Fruit fly (Drosophila melanogaster): ENCODE results near the gene CG14223.

Gene CG14223

dm6 chrX:19701611-19702010, 37.8 kb upstream of the CG14223 start, which contains the start of gene Tcs4 (continued):
- TF ChIP-seq CG14667 (GFP tag; IDR thresholded peaks at IDR 0.05), result no peak
- TF ChIP-seq pho (GFP tag; optimal IDR thresholded peaks at IDR 0.05), result no peak
- TF ChIP-seq inv (GFP tag; IDR thresholded peaks at IDR 0.05; ENCODE audit: partially characterized antibody), result 0 out of 2 replicates have a peak, but pooled peaks have one; percentile 7
- no peak for TF ChIP-seq CG11456 (GFP tag; IDR thresholded peaks at IDR 0.05)
- TF ChIP-seq tx (GFP tag; optimal IDR thresholded peaks at IDR 0.05), result no peak
- peak; percentile 12 for TF ChIP-seq Sin3A (optimal IDR thresholded peaks at IDR 0.05)
- TF ChIP-seq CG12942 (GFP tag; optimal IDR thresholded peaks at IDR 0.05), result no peak
- no peak for TF ChIP-seq mirr (GFP tag; optimal IDR thresholded peaks at IDR 0.05)
- TF ChIP-seq Hr3 (GFP tag; optimal IDR thresholded peaks at IDR 0.05), result no peak
- peak; percentile 67 for TF ChIP-seq Ets65A (GFP tag)
- no peak for TF ChIP-seq Kr (GFP tag; optimal IDR thresholded peaks at IDR 0.05)
- no peak for TF ChIP-seq CG7372 (GFP tag; IDR thresholded peaks at IDR 0.05)
- peak; percentile 44 for TF ChIP-seq PHDP (tag; optimal IDR thresholded peaks at IDR 0.05)
- TF ChIP-seq CG5953 (GFP tag; IDR thresholded peaks at IDR 0.05), result no peak
- no peak for TF ChIP-seq Sox100B (GFP tag; optimal IDR thresholded peaks at IDR 0.05)
- TF ChIP-seq dmrt11E (tag; optimal IDR thresholded peaks at IDR 0.05), result peak; percentile 47
- TF ChIP-seq CG8290 (GFP tag; optimal IDR thresholded peaks at IDR 0.05), result peak; percentile 4
- TF ChIP-seq CG8290 (tag; optimal IDR thresholded peaks at IDR 0.05), result no peak
- no peak for TF ChIP-seq salm (tag; optimal IDR thresholded peaks at IDR 0.05)
- TF ChIP-seq kni (GFP tag; optimal IDR thresholded peaks at IDR 0.05), result no peak
- TF ChIP-seq zfh1 (GFP tag; IDR thresholded peaks at IDR 0.05), result no peak
- TF ChIP-seq az2 (GFP tag; optimal IDR thresholded peaks at IDR 0.05), result no peak
- no peak for TF ChIP-seq CG4360 (GFP tag; IDR thresholded peaks at IDR 0.05)
- TF ChIP-seq CkIIα-i1 (GFP tag; IDR thresholded peaks at IDR 0.05), result no peak
- TF ChIP-seq Optix (GFP tag; IDR thresholded peaks at IDR 0.05), result no peak
- no peak for TF ChIP-seq CG15011 (GFP tag; optimal IDR thresholded peaks at IDR 0.05)
- TF ChIP-seq Dip3 (GFP tag; optimal IDR thresholded peaks at IDR 0.05), result no peak
- no peak for TF ChIP-seq Neu2 (GFP tag; optimal IDR thresholded peaks at IDR 0.05; ENCODE audit: borderline replicate concordance)
- no peak for TF ChIP-seq ind (GFP tag; optimal IDR thresholded peaks at IDR 0.05)
- no peak for TF ChIP-seq tll (GFP tag; optimal IDR thresholded peaks at IDR 0.05)
- TF ChIP-seq CG17361 (GFP tag; IDR thresholded peaks at IDR 0.05), result 0 out of 3 replicates have a peak, but pooled peaks have one; percentile 33
- peak; percentile 43 for TF ChIP-seq trem (tag; optimal IDR thresholded peaks at IDR 0.05)
- no peak for TF ChIP-seq CG8281 (tag; optimal IDR thresholded peaks at IDR 0.05)
- TF ChIP-seq CG7556 (GFP tag; optimal IDR thresholded peaks at IDR 0.05), result peak; percentile 5
- TF ChIP-seq CG32767 (GFP tag; IDR thresholded peaks at IDR 0.05), result no peak
- TF ChIP-seq ranshi (GFP tag; IDR thresholded peaks at IDR 0.05), result 0 out of 2 replicates have a peak, but pooled peaks have one; percentile 12
- TF ChIP-seq ci (GFP tag; IDR thresholded peaks at IDR 0.05), result peak; percentile 57; the same call in 2 of the 3 replicates
- no peak for TF ChIP-seq Hsf (GFP tag; optimal IDR thresholded peaks at IDR 0.05)
- no peak for TF ChIP-seq CG15479 (GFP tag; optimal IDR thresholded peaks at IDR 0.05)
- TF ChIP-seq psq (GFP tag; optimal IDR thresholded peaks at IDR 0.05), result no peak
- TF ChIP-seq z (GFP tag; IDR thresholded peaks at IDR 0.05), result no peak
- no peak for TF ChIP-seq Hmx (GFP tag; optimal IDR thresholded peaks at IDR 0.05)
- TF ChIP-seq D19B (GFP tag; optimal IDR thresholded peaks at IDR 0.05), result no peak
- TF ChIP-seq caup (GFP tag; optimal IDR thresholded peaks at IDR 0.05; ENCODE audit: severe bottlenecking), result no peak
- no peak for TF ChIP-seq peb (GFP tag; IDR thresholded peaks at IDR 0.05)
- no peak for TF ChIP-seq chm (GFP tag; IDR thresholded peaks at IDR 0.05)
- TF ChIP-seq CG1647 (GFP tag; optimal IDR thresholded peaks at IDR 0.05), result no peak
- TF ChIP-seq so (GFP tag; IDR thresholded peaks at IDR 0.05), result no peak
- peak; percentile 29 for TF ChIP-seq tin (GFP tag; optimal IDR thresholded peaks at IDR 0.05)
- TF ChIP-seq CG2120 (GFP tag; optimal IDR thresholded peaks at IDR 0.05), result peak; percentile 16
- TF ChIP-seq CG2678 (tag; optimal IDR thresholded peaks at IDR 0.05), result no peak
- TF ChIP-seq CG9727 (GFP tag; optimal IDR thresholded peaks at IDR 0.05), result no peak
- no peak for TF ChIP-seq CG1792 (GFP tag; optimal IDR thresholded peaks at IDR 0.05)

Measured in whole organism, embryonic.